Fruit fly (Drosophila melanogaster): ENCODE results near the gene Sqor.

- TF ChIP-seq Sin3A (optimal IDR thresholded peaks at IDR 0.05): no peak
- TF ChIP-seq psq (optimal IDR thresholded peaks at IDR 0.05): no peak
Observed at dm6 chr3L:4236097-4236572, 3.8 kb upstream of the Sqor start, which contains the start of gene ImpL2.

All from Kc167 (cell line).